Worm (Caenorhabditis elegans): ENCODE data around the gene ceh-31.
A peak's percentile ranks its signal among the peaks of the same experiment; 100 is the strongest.

Gene ceh-31

ce11 chrX:3115134-3116032 lies 45.2 kb upstream of the ceh-31 start:
- TF ChIP-seq elt-3 (tag; optimal IDR thresholded peaks at IDR 0.05) (no peak), ama-1 (optimal IDR thresholded peaks at IDR 0.05) (peak; percentile 88), sma-3 (GFP tag; optimal IDR thresholded peaks at IDR 0.05) (peak; percentile 73), ceh-16 (tag; optimal IDR thresholded peaks at IDR 0.05) (peak; percentile 75), lin-11 (tag; optimal IDR thresholded peaks at IDR 0.05) (peak; percentile 66), nhr-25 (tag; optimal IDR thresholded peaks at IDR 0.05) (peak; percentile 70), mdl-1 (tag; optimal IDR thresholded peaks at IDR 0.05) (no peak), nhr-77 (tag; optimal IDR thresholded peaks at IDR 0.05) (no peak), blmp-1 (tag; optimal IDR thresholded peaks at IDR 0.05; ENCODE audit: insufficient read depth) (no peak), nhr-129 (tag; optimal IDR thresholded peaks at IDR 0.05) (peak; percentile 64), mab-5 (tag; optimal IDR thresholded peaks at IDR 0.05) (no peak), ztf-1 (GFP tag; conservative IDR thresholded peaks at IDR 0.05) (no peak), nhr-21 (tag; optimal IDR thresholded peaks at IDR 0.05) (peak; percentile 69), crh-2 (tag; optimal IDR thresholded peaks at IDR 0.05) (peak; percentile 57), sma-9 (GFP tag; optimal IDR thresholded peaks at IDR 0.05) (peak; percentile 72), sma-9 (tag; optimal IDR thresholded peaks at IDR 0.05) (no peak), snpc-4 (tag; optimal IDR thresholded peaks at IDR 0.05) (no peak), gmeb-1 (tag; optimal IDR thresholded peaks at IDR 0.05) (peak; percentile 12), fos-1 (tag; optimal IDR thresholded peaks at IDR 0.05) (peak; percentile 22), dmd-4 (tag; optimal IDR thresholded peaks at IDR 0.05) (no peak)

DNA sequence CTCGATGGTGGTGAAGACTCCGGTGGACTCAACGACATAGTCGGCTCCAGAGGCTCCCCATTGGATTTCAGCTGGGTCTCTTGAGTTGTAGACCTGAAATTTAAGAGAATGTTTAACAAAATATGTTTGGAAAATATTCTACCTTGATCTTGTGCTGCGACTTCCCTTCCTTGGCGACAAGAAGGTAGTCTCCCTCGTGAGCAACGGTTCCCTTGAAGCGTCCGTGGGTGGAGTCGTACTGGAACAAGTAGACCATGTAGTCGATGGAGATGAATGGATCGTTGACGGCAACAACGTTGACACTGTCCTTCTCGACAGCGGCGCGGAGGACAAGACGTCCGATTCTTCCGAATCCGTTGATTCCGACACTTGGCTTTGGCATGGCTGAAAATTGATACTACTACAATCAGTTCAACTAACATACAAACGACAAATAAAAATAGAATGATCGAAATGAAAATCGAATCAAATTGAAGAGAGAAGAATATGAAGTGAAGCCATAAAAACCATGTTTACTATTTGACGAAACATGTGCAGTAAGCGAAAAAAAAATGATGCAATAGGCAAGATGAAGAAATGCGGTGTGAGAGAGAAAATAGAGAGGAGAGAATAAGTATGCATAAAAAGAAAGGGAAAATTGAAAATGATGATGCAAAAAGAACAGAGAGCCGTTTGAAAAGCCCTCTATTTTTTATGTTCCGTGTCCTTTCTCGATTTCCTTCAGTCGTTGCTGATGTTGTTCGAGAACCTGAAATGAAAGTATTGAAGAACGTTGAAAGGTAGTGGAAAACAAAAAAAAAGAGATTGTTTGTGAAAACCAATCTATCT lies 44.3 kb upstream of the ceh-31 start, which contains the start of gene gpd-2:
TSS of gene gpd-2 (minus strand) at position 384 of the 828 bp plus-strand sequence.
- no peak for TF ChIP-seq lin-11 (tag; optimal IDR thresholded peaks at IDR 0.05)
- no peak for TF ChIP-seq nhr-23 (tag; optimal IDR thresholded peaks at IDR 0.05)
- no peak for TF ChIP-seq nhr-21 (tag; optimal IDR thresholded peaks at IDR 0.05)
- TF ChIP-seq sma-3 (GFP tag; optimal IDR thresholded peaks at IDR 0.05), result no peak
- no peak for TF ChIP-seq nhr-10 (tag; optimal IDR thresholded peaks at IDR 0.05)
- no peak for TF ChIP-seq elt-1 (tag; optimal IDR thresholded peaks at IDR 0.05)
- no peak for TF ChIP-seq Y55F3AM.14 (GFP tag; optimal IDR thresholded peaks at IDR 0.05)
- TF ChIP-seq crh-2 (tag; optimal IDR thresholded peaks at IDR 0.05), result no peak
- TF ChIP-seq ceh-82 (tag; optimal IDR thresholded peaks at IDR 0.05), result no peak
- no peak for TF ChIP-seq snpc-4 (tag; optimal IDR thresholded peaks at IDR 0.05)
- no peak for TF ChIP-seq mbf-1 (tag; optimal IDR thresholded peaks at IDR 0.05)
- TF ChIP-seq sem-4 (tag; optimal IDR thresholded peaks at IDR 0.05), result peak; percentile 6
- no peak for TF ChIP-seq lin-39 (tag; optimal IDR thresholded peaks at IDR 0.05)
- TF ChIP-seq unc-62 (GFP tag; optimal IDR thresholded peaks at IDR 0.05), result no peak
- no peak for TF ChIP-seq zag-1 (tag; optimal IDR thresholded peaks at IDR 0.05)
- TF ChIP-seq ama-1 (optimal IDR thresholded peaks at IDR 0.05), result peak; percentile 62
- TF ChIP-seq F13H6.1 (tag; optimal IDR thresholded peaks at IDR 0.05), result no peak
- peak; percentile 38 for TF ChIP-seq C34F6.9 (tag; optimal IDR thresholded peaks at IDR 0.05)
- no peak for TF ChIP-seq ztf-4 (tag; optimal IDR thresholded peaks at IDR 0.05)
- peak; percentile 18 for TF ChIP-seq lin-13 (GFP tag; optimal IDR thresholded peaks at IDR 0.05)
- no peak for TF ChIP-seq dmd-4 (tag; optimal IDR thresholded peaks at IDR 0.05)
- TF ChIP-seq nhr-25 (tag; optimal IDR thresholded peaks at IDR 0.05), result no peak
- no peak for TF ChIP-seq nhr-237 (tag; optimal IDR thresholded peaks at IDR 0.05)
- TF ChIP-seq sma-9 (GFP tag; optimal IDR thresholded peaks at IDR 0.05), result peak; percentile 3
- TF ChIP-seq sma-9 (tag; optimal IDR thresholded peaks at IDR 0.05), result no peak
- no peak for TF ChIP-seq mab-5 (tag; optimal IDR thresholded peaks at IDR 0.05)
- TF ChIP-seq ztf-1 (GFP tag; conservative IDR thresholded peaks at IDR 0.05), result no peak
- TF ChIP-seq nhr-11 (tag; optimal IDR thresholded peaks at IDR 0.05), result no peak
- no peak for TF ChIP-seq ZK546.5 (tag; optimal IDR thresholded peaks at IDR 0.05)
- TF ChIP-seq fos-1 (tag; optimal IDR thresholded peaks at IDR 0.05), result peak; percentile 31
- TF ChIP-seq skn-1 (tag; optimal IDR thresholded peaks at IDR 0.05), result no peak
- peak; percentile 99 for TF ChIP-seq nhr-129 (tag; optimal IDR thresholded peaks at IDR 0.05)
- peak; percentile 33 for TF ChIP-seq nhr-6 (tag; optimal IDR thresholded peaks at IDR 0.05)
- no peak for TF ChIP-seq nhr-12 (tag; optimal IDR thresholded peaks at IDR 0.05)
- no peak for TF ChIP-seq egl-27 (tag; optimal IDR thresholded peaks at IDR 0.05)
- peak; percentile 74 for TF ChIP-seq unc-55 (GFP tag; optimal IDR thresholded peaks at IDR 0.05)
- TF ChIP-seq unc-39 (tag; optimal IDR thresholded peaks at IDR 0.05), result no peak
- TF ChIP-seq ztf-11 (tag; optimal IDR thresholded peaks at IDR 0.05), result no peak
- peak; percentile 30 for TF ChIP-seq blmp-1 (tag; optimal IDR thresholded peaks at IDR 0.05; ENCODE audit: insufficient read depth)
- TF ChIP-seq R02D3.7 (tag; optimal IDR thresholded peaks at IDR 0.05), result no peak
- no peak for TF ChIP-seq elt-3 (tag; optimal IDR thresholded peaks at IDR 0.05)
- no peak for TF ChIP-seq aly-2 (tag; optimal IDR thresholded peaks at IDR 0.05)
- peak in 1 of 2 experiments; percentile 37 for TF ChIP-seq lsy-2 (tag; optimal IDR thresholded peaks at IDR 0.05)
- no peak for TF ChIP-seq mdl-1 (tag; optimal IDR thresholded peaks at IDR 0.05)
- no peak for TF ChIP-seq gmeb-1 (tag; optimal IDR thresholded peaks at IDR 0.05)

Measured in whole organism, L2 larva.